Worm (Caenorhabditis elegans) whole organism, L1 larva: Measurements from ENCODE around the gene mppb-1.

ENCODE experiments used
- C04F5.9 ChIP-seq: sonication (generic microtip); optimal IDR thresholded peaks from 2 replicates; lab custom pipeline; 2016; ENCODE audit warnings: missing genetic modification characterization, missing compliant biosample characterization
- alr-1 ChIP-seq: fragments of 200-800 bp; sonication (Bioruptor generic); optimal IDR thresholded peaks from 2 replicates; lab custom pipeline; 2018; ENCODE audit warnings: borderline replicate concordance, mild to moderate bottlenecking, missing genetic modification characterization, missing compliant biosample characterization
- aly-2 ChIP-seq: fragments of 150-350 bp; optimal IDR thresholded peaks from 2 replicates; lab custom pipeline; 2014; ENCODE audit warnings: missing biosample characterization, missing genetic modification characterization
- ces-1 ChIP-seq: fragments of 150-350 bp; optimal IDR thresholded peaks from 2 replicates; lab custom pipeline; 2014; ENCODE audit warnings: missing biosample characterization, missing genetic modification reagents, missing genetic modification characterization
- dpl-1 ChIP-seq, 3 experiments: fragments of 150-350 bp in 2 of 3; sonication (generic microtip) in 1 of 3; optimal IDR thresholded peaks; 2 replicates each; lab custom pipeline; 2014 to 2017; ENCODE audit warnings: missing biosample characterization in 3 of 3, missing genetic modification characterization in 3 of 3, missing genetic modification reagents in 3 of 3
- dsc-1 ChIP-seq: sonication (generic microtip); optimal IDR thresholded peaks from 2 replicates; lab custom pipeline; 2016; ENCODE audit warnings: mild to moderate bottlenecking, missing genetic modification characterization, missing compliant biosample characterization
- efl-1 ChIP-seq, 4 experiments: fragments of 150-350 bp; optimal IDR thresholded peaks in 3 of 4; peaks in 1 of 4; 1 replicate in 1 of 4; 2 replicates in 3 of 4; lab custom pipeline; 2014; ENCODE audit warnings: missing biosample characterization in 2 of 4, missing genetic modification characterization in 2 of 4, missing genetic modification reagents in 2 of 4
- efl-3 ChIP-seq: fragments of 200-800 bp; sonication (Bioruptor generic); optimal IDR thresholded peaks from 2 replicates; lab custom pipeline; 2018; ENCODE audit warnings: mild to moderate bottlenecking, missing genetic modification characterization, missing compliant biosample characterization
- egl-13 ChIP-seq: sonication (generic microtip); optimal IDR thresholded peaks from 2 replicates; lab custom pipeline; 2016; ENCODE audit warnings: missing genotype, missing genetic modification reagents, missing genetic modification characterization, missing compliant biosample characterization
- elt-2 ChIP-seq: sonication (generic microtip); optimal IDR thresholded peaks from 2 replicates; lab custom pipeline; 2016; ENCODE audit warnings: missing genetic modification characterization, mild to moderate bottlenecking, inconsistent platforms, missing compliant biosample characterization, missing genetic modification reagents
- ets-5 ChIP-seq: fragments of 200-800 bp; sonication (Bioruptor generic); IDR thresholded peaks from 2 replicates; pipeline ENCODE4 v1.3.6; 2022; ENCODE audit warnings: missing genetic modification characterization, missing compliant biosample characterization
- fkh-10 ChIP-seq: sonication (generic microtip); optimal IDR thresholded peaks from 2 replicates; lab custom pipeline; 2017; ENCODE audit warnings: missing biosample characterization, missing genetic modification reagents, missing genetic modification characterization
- fkh-4 ChIP-seq: sonication (generic microtip); optimal IDR thresholded peaks from 2 replicates; lab custom pipeline; 2016; ENCODE audit warnings: missing compliant biosample characterization, missing genetic modification characterization, borderline replicate concordance
- fkh-8 ChIP-seq: sonication (generic microtip); optimal IDR thresholded peaks from 2 replicates; lab custom pipeline; 2016; ENCODE audit warnings: mild to moderate bottlenecking, missing genetic modification characterization, missing compliant biosample characterization
- fos-1 ChIP-seq: fragments of 150-350 bp; optimal IDR thresholded peaks from 2 replicates; lab custom pipeline; 2014; ENCODE audit warnings: missing biosample characterization, missing genetic modification characterization
- grh-1 ChIP-seq: fragments of 200-800 bp; sonication (Bioruptor generic); IDR thresholded peaks from 2 replicates; pipeline ENCODE4 v1.3.6; 2022; ENCODE audit warnings: missing genetic modification reagents, missing genetic modification characterization, missing compliant biosample characterization
- irx-1 ChIP-seq: sonication (generic microtip); optimal IDR thresholded peaks from 2 replicates; lab custom pipeline; 2016; ENCODE audit warnings: missing genetic modification characterization, missing compliant biosample characterization
- jun-1 ChIP-seq: fragments of 150-350 bp; optimal IDR thresholded peaks from 2 replicates; lab custom pipeline; 2014; ENCODE audit warnings: missing biosample characterization, missing genetic modification reagents, missing genetic modification characterization
- lin-14 ChIP-seq: fragments of 200-800 bp; sonication (Bioruptor generic); optimal IDR thresholded peaks from 2 replicates; lab custom pipeline; 2018; ENCODE audit warnings: mild to moderate bottlenecking, missing genetic modification characterization, moderate library complexity, missing compliant biosample characterization
- mab-9 ChIP-seq: fragments of 200-800 bp; sonication (Bioruptor generic); IDR thresholded peaks from 2 replicates; pipeline ENCODE4 v1.3.6; 2022; ENCODE audit warnings: missing genetic modification reagents, missing genetic modification characterization, missing compliant biosample characterization
- nhr-12 ChIP-seq: sonication (generic microtip); optimal IDR thresholded peaks from 2 replicates; lab custom pipeline; 2017; ENCODE audit warnings: missing biosample characterization, missing genetic modification characterization
- nhr-19 ChIP-seq: fragments of 200-800 bp; sonication (Bioruptor generic); conservative IDR thresholded peaks from 2 replicates; pipeline ENCODE4 v1.3.6; 2022; ENCODE audit warnings: missing genetic modification characterization, missing compliant biosample characterization
- nhr-20 ChIP-seq: sonication (generic microtip); optimal IDR thresholded peaks from 2 replicates; lab custom pipeline; 2016; ENCODE audit warnings: mild to moderate bottlenecking, missing genetic modification characterization, missing compliant biosample characterization
- nhr-47 ChIP-seq: sonication (generic microtip); optimal IDR thresholded peaks from 2 replicates; lab custom pipeline; 2016; ENCODE audit warnings: mild to moderate bottlenecking, missing genetic modification characterization, moderate library complexity, missing compliant biosample characterization
- nhr-71 ChIP-seq: sonication (generic microtip); optimal IDR thresholded peaks from 2 replicates; lab custom pipeline; 2016; ENCODE audit warnings: mild to moderate bottlenecking, missing genetic modification characterization, moderate library complexity, missing compliant biosample characterization
- nhr-76 ChIP-seq: sonication (generic microtip); optimal IDR thresholded peaks from 2 replicates; lab custom pipeline; 2017; ENCODE audit warnings: missing biosample characterization, missing genetic modification characterization
- nhr-85 ChIP-seq: sonication (generic microtip); peaks from one replicate; lab custom pipeline; 2016; ENCODE audit warnings: missing genetic modification characterization, inconsistent platforms, missing compliant biosample characterization
- nhr-90 ChIP-seq: sonication (generic microtip); optimal IDR thresholded peaks from 2 replicates; lab custom pipeline; 2016; ENCODE audit warnings: mild to moderate bottlenecking, missing genetic modification characterization, missing compliant biosample characterization; ENCODE audit not compliant: poor library complexity
- pax-3 ChIP-seq: fragments of 200-800 bp; sonication (Bioruptor generic); optimal IDR thresholded peaks from 2 replicates; lab custom pipeline; 2018; ENCODE audit warnings: mild to moderate bottlenecking, missing genetic modification characterization, moderate library complexity, missing compliant biosample characterization
- skn-1 ChIP-seq: fragments of 150-350 bp; optimal IDR thresholded peaks from 2 replicates; lab custom pipeline; 2014; ENCODE audit warnings: missing biosample characterization, missing genetic modification characterization
- snu-23 ChIP-seq: sonication (generic microtip); optimal IDR thresholded peaks from 2 replicates; lab custom pipeline; 2016; ENCODE audit warnings: missing genetic modification characterization, missing compliant biosample characterization
- sox-4 ChIP-seq: sonication (generic microtip); optimal IDR thresholded peaks from 2 replicates; lab custom pipeline; 2016; ENCODE audit warnings: missing genetic modification characterization, missing compliant biosample characterization
- swsn-7 ChIP-seq: sonication (generic microtip); optimal IDR thresholded peaks from 2 replicates; lab custom pipeline; 2016; ENCODE audit warnings: missing genetic modification characterization, missing compliant biosample characterization
- tlp-1 ChIP-seq: fragments of 150-350 bp; optimal IDR thresholded peaks from 2 replicates; lab custom pipeline; 2014; ENCODE audit warnings: missing biosample characterization, missing genetic modification characterization
- unc-30 ChIP-seq: sonication (generic microtip); optimal IDR thresholded peaks from 2 replicates; lab custom pipeline; 2017; ENCODE audit warnings: missing biosample characterization, missing genetic modification characterization
- unc-62 ChIP-seq: fragments of 150-350 bp; optimal IDR thresholded peaks from 2 replicates; lab custom pipeline; 2014; ENCODE audit warnings: missing biosample characterization, missing genetic modification reagents, missing genetic modification characterization
- vab-15 ChIP-seq: sonication (generic microtip); optimal IDR thresholded peaks from 2 replicates; lab custom pipeline; 2017; ENCODE audit warnings: missing genotype, mild to moderate bottlenecking, missing genetic modification characterization, missing compliant biosample characterization
- xbp-1 ChIP-seq: sonication (generic microtip); optimal IDR thresholded peaks from 2 replicates; lab custom pipeline; 2016; ENCODE audit warnings: missing genetic modification characterization, missing compliant biosample characterization
- zip-4 ChIP-seq: fragments of 200-800 bp; sonication (Bioruptor generic); optimal IDR thresholded peaks from 2 replicates; lab custom pipeline; 2018; ENCODE audit warnings: mild to moderate bottlenecking, missing genetic modification characterization, moderate library complexity, missing compliant biosample characterization

mppb-1 gene

ce11 chrIV:9053403-9053802 is 21.1 kb upstream of the mppb-1 start (continued):
- TF ChIP-seq vab-15 (tag; lab: Kevin White, UChicago), result no peak
- no peak for TF ChIP-seq nhr-85
- TF ChIP-seq fkh-10 (GFP tag; lab: Kevin White, UChicago), result no peak
- TF ChIP-seq snu-23 (GFP tag; lab: Kevin White, UChicago), result no peak
- no peak for TF ChIP-seq C04F5.9 (tag; lab: Kevin White, UChicago)
- TF ChIP-seq ces-1 (GFP tag; lab: Kevin White, UChicago), result no peak
- TF ChIP-seq dpl-1 (GFP tag; optimal IDR thresholded peaks at IDR 0.05; lab: Kevin White, UChicago), result no peak
- no peak for TF ChIP-seq xbp-1 (tag; lab: Kevin White, UChicago)
- peak; percentile 63 for TF ChIP-seq nhr-47
- no peak for TF ChIP-seq mab-9
- no peak for TF ChIP-seq swsn-7 (tag; lab: Kevin White, UChicago)
- no peak for TF ChIP-seq egl-13 (tag; lab: Kevin White, UChicago)

ce11 chrIV:9063518-9063917 is 11.0 kb upstream of the mppb-1 start:
- TF ChIP-seq pax-3 (peak; percentile 13), ets-5 (GFP tag; lab: Robert Waterston, UW) (no peak), swsn-7 (tag; lab: Kevin White, UChicago) (peak; percentile 17), nhr-19 (GFP tag; lab: Robert Waterston, UW) (0 out of 2 replicates have a peak, but pooled peaks have one; percentile 22), sox-4 (tag; lab: Kevin White, UChicago) (peak; percentile 76), lin-14 (peak; percentile 50), efl-1 (optimal IDR thresholded peaks at IDR 0.05; lab: Kevin White, UChicago) (peak in 1 of 2 experiments; percentile 11), efl-1 (GFP tag; optimal IDR thresholded peaks at IDR 0.05 in 1 of 2; lab: Kevin White, UChicago) (no peak), egl-13 (tag; lab: Kevin White, UChicago) (peak; percentile 53), fkh-8 (tag; lab: Kevin White, UChicago) (peak; percentile 89), zip-4 (GFP tag; lab: Kevin White, UChicago) (no peak), mab-9 (no peak), nhr-76 (tag; lab: Kevin White, UChicago) (no peak), skn-1 (tag; lab: Kevin White, UChicago) (no peak), grh-1 (GFP tag; lab: Robert Waterston, UW) (no peak), irx-1 (tag; lab: Kevin White, UChicago) (peak; percentile 40), unc-30 (tag; lab: Kevin White, UChicago) (no peak), nhr-71 (tag; lab: Kevin White, UChicago) (peak; percentile 90), fos-1 (peak; percentile 9), nhr-20 (peak; percentile 80), fkh-10 (GFP tag; lab: Kevin White, UChicago) (peak; percentile 21), fkh-4 (tag; lab: Kevin White, UChicago) (no peak), nhr-47 (peak; percentile 73), efl-3 (GFP tag; lab: Kevin White, UChicago) (no peak), unc-62 (GFP tag; lab: Kevin White, UChicago) (no peak), jun-1 (peak; percentile 32), dsc-1 (tag; lab: Kevin White, UChicago) (peak; percentile 72), nhr-90 (tag; lab: Kevin White, UChicago) (no peak), aly-2 (tag; lab: Kevin White, UChicago) (no peak)

ce11 chrIV:9069703-9070102 is 4.8 kb upstream of the mppb-1 start, which contains the start of gene nhr-11:
Gene nhr-11, plus strand, starts transcription at chrIV:9070003.
- TF ChIP-seq tlp-1 (tag; lab: Kevin White, UChicago), result no peak
- peak; percentile 45 for TF ChIP-seq fkh-8 (tag; lab: Kevin White, UChicago)

ce11 chrIV:9070188-9070587 is 4.3 kb upstream of the mppb-1 start:
- TF ChIP-seq elt-2 (tag; lab: Kevin White, UChicago) (peak; percentile 79), alr-1 (tag; lab: Kevin White, UChicago) (no peak), nhr-12 (tag; lab: Kevin White, UChicago) (no peak)
